Comparison of ENCODE assay signal across 2 fruit fly cellular contexts in the genomic region with DNA sequence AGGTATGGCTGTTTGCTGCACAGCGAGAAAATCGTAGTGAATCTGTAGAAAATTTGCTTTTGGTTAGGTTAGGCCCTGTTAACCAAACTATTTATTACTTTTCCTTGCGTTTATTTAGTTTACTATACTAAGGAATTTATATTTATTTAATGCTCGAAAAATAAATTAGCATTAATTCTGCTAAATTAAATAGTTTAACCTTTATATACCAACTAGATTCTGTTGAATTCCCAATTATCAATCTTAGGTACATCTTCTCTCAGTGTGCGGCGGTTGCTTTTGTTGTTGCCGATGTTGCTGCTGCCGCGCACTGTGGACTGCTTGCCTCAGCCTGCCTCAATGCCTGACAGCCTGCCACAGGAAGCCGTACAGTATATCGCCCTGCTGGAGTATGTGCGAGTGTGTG.
TF ChIP-seq lines count a peak whose summit lies in the region.

No protein-coding gene starts in this region.

TF ChIP-seq in whole organism, prepupa, 60 proteins besides CTCF, POLR2A, EP300 and RAD21 (continued from another document):
- TF ChIP-seq CG6792 (GFP tag; optimal IDR thresholded peaks at IDR 0.05; lab: Kevin White, UChicago) (peak; percentile 60), esn (GFP tag; optimal IDR thresholded peaks at IDR 0.05; lab: Kevin White, UChicago) (peak; percentile 71), CG7368 (GFP tag; optimal IDR thresholded peaks at IDR 0.05; lab: Kevin White, UChicago) (peak; percentile 45), Hr38 (GFP tag; optimal IDR thresholded peaks at IDR 0.05; lab: Kevin White, UChicago) (no peak), Sox102F (GFP tag; optimal IDR thresholded peaks at IDR 0.05; lab: Kevin White, UChicago) (peak; percentile 37), Eip93F (GFP tag; optimal IDR thresholded peaks at IDR 0.05; lab: Kevin White, UChicago) (no peak), CG3032 (tag; optimal IDR thresholded peaks at IDR 0.05; lab: Kevin White, UChicago) (peak; percentile 88), net (GFP tag; optimal IDR thresholded peaks at IDR 0.05; lab: Kevin White, UChicago) (peak; percentile 50), CG34406 (GFP tag; optimal IDR thresholded peaks at IDR 0.05; lab: Kevin White, UChicago) (peak; percentile 40), Hr39 (GFP tag; optimal IDR thresholded peaks at IDR 0.05; lab: Kevin White, UChicago) (peak; percentile 44), cyc (GFP tag; optimal IDR thresholded peaks at IDR 0.05; lab: Kevin White, UChicago) (peak; percentile 60), CG6163 (GFP tag; IDR thresholded peaks at IDR 0.05; lab: Robert Waterston, UW) (peak; percentile 72), salr (GFP tag; optimal IDR thresholded peaks at IDR 0.05; lab: Kevin White, UChicago) (peak in 1 of 2 experiments; percentile 54), CG9139 (GFP tag; optimal IDR thresholded peaks at IDR 0.05; lab: Kevin White, UChicago) (peak; percentile 31), Smox (GFP tag; optimal IDR thresholded peaks at IDR 0.05; lab: Kevin White, UChicago) (peak; percentile 61), Eip75B (GFP tag; optimal IDR thresholded peaks at IDR 0.05; lab: Kevin White, UChicago) (peak; percentile 73), eg (GFP tag; IDR thresholded peaks at IDR 0.05; lab: Robert Waterston, UW) (peak; percentile 34; the same call in 1 of the 3 replicates), Sox15 (GFP tag; optimal IDR thresholded peaks at IDR 0.05; lab: Kevin White, UChicago) (no peak), CG6808 (GFP tag; optimal IDR thresholded peaks at IDR 0.05; lab: Kevin White, UChicago) (peak; percentile 87), vri (GFP tag; optimal IDR thresholded peaks at IDR 0.05; lab: Kevin White, UChicago) (no peak), fd85E (GFP tag; optimal IDR thresholded peaks at IDR 0.05; lab: Kevin White, UChicago) (no peak), Ets21C (GFP tag; optimal IDR thresholded peaks at IDR 0.05; lab: Kevin White, UChicago) (no peak), CG10631 (GFP tag; optimal IDR thresholded peaks at IDR 0.05; lab: Kevin White, UChicago) (peak; percentile 71), CG1621 (tag; optimal IDR thresholded peaks at IDR 0.05; lab: Kevin White, UChicago) (peak; percentile 47), CG11902 (GFP tag; optimal IDR thresholded peaks at IDR 0.05; lab: Kevin White, UChicago) (peak; percentile 35), Eip78C (GFP tag; lab: Kevin White, UChicago) (peak; percentile 92), OdsH (GFP tag; optimal IDR thresholded peaks at IDR 0.05; lab: Kevin White, UChicago) (peak; percentile 68), CG11294 (GFP tag; IDR thresholded peaks at IDR 0.05; lab: Robert Waterston, UW) (0 out of 2 replicates have a peak, but pooled peaks have one; percentile 32), Met (GFP tag; optimal IDR thresholded peaks at IDR 0.05; lab: Kevin White, UChicago) (peak; percentile 55), CG8632 (GFP tag; optimal IDR thresholded peaks at IDR 0.05; lab: Kevin White, UChicago) (peak; percentile 43), spab (GFP tag; optimal IDR thresholded peaks at IDR 0.05; lab: Kevin White, UChicago) (peak; percentile 65), acj6 (GFP tag; optimal IDR thresholded peaks at IDR 0.05; lab: Kevin White, UChicago) (peak; percentile 57), Gug (GFP tag; IDR thresholded peaks at IDR 0.05; lab: Robert Waterston, UW) (peak; percentile 60), dac (GFP tag; optimal IDR thresholded peaks at IDR 0.05; lab: Kevin White, UChicago) (peak; percentile 12)

TF ChIP-seq in whole organism, wandering third instar larva, 38 proteins besides CTCF, POLR2A, EP300 and RAD21 (continued from another document):
- peak in 1 of 2 experiments; percentile 59 for TF ChIP-seq foxo (GFP tag; optimal IDR thresholded peaks at IDR 0.05; lab: Kevin White, UChicago)
